Fruit fly (Drosophila melanogaster): ENCODE data around the gene Meltrin.

DNA sequence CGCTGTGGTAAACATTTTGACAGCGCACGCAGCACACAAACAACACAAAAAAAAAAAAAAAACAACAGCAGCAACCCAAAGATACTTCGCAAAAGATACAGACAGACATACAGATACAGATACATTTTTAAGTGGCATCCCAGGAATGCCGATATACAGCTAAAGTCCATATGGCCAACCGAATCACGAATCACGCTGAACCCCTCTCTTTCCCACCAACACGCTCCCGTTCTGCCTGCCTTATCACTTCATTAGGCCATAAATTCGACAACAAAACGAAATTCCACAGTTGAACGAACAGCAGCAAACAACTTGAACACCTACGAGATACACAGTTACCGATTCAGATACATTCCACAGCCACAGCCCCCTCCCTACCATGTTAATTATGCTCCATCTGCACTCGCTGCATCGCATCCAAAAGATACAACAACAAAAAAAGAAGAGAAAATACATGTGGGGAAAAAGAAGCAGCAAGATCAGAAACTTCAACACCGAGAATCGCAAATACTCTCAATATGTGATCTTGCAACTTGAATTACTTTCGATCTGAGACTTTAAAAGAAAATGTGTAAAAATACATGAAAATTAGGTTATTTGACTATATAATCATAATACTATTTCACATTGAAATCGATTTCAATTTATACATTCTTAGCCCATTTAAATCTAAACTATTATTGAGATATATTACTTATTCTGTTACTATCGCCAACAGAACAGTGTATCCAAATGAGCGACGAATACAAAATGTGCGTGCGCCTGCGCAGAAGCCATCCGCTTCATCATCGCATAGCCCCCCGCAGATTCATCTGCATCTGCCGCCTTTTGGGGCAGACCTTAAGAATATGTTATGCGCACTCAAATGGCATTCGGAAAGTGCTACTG lies 19.3 kb upstream of the Meltrin start:
- no peak for TF ChIP-seq CTCF (optimal IDR thresholded peaks at IDR 0.05)
- no peak for TF ChIP-seq CG8478 (optimal IDR thresholded peaks at IDR 0.05)
